Fruit fly (Drosophila melanogaster): ENCODE data around the gene Arl8.

DNA sequence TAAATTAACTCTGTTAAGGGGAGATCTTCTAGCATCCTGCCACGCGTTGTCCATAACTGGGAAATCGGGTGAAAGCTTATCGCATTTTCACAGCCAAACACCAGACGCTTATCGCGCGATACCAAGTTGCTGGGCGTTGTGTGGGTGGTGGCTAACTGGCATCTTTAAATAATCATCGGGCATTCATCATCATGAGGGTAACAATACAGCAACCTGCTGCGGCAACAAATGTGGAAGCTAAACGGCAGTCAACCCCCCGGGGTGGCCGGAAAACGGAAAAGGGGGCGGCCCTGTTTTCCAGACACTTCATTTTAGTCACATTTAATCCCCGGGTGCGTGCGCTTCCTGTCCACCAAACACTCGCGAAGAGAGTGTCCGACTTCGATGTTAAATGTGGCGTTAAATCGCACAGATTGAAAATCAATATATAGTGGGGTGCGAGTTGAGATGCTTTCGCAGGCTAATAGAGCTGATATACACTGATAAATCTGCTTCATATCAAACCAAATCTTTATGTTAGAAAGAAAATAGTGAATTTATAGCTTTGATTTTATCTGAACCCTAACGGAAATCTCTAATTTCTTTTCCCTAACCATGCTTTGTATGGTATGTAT is 26.3 kb downstream of the Arl8 start:
- TF ChIP-seq usp (GFP tag; optimal IDR thresholded peaks at IDR 0.05) (no peak), CG8478 (optimal IDR thresholded peaks at IDR 0.05) (no peak), psq (optimal IDR thresholded peaks at IDR 0.05) (no peak), pan (optimal IDR thresholded peaks at IDR 0.05) (no peak), EcR (GFP tag; optimal IDR thresholded peaks at IDR 0.05) (no peak), Dll (optimal IDR thresholded peaks at IDR 0.05) (no peak)
